Worm (Caenorhabditis elegans) whole organism, early embryonic: ENCODE measurements around the gene alh-3.

ENCODE experiments used
- B0310.2 ChIP-seq: sonication (generic microtip); optimal IDR thresholded peaks from 2 replicates; lab custom pipeline; 2016; ENCODE audit warnings: mild to moderate bottlenecking, missing genetic modification characterization, missing compliant biosample characterization
- F13C5.2 ChIP-seq: sonication (generic microtip); optimal IDR thresholded peaks from 2 replicates; lab custom pipeline; 2017; ENCODE audit warnings: mild to moderate bottlenecking, missing genetic modification characterization, inconsistent platforms, missing compliant biosample characterization
- aly-1 ChIP-seq: sonication (generic microtip); optimal IDR thresholded peaks from 2 replicates; lab custom pipeline; 2016; ENCODE audit warnings: missing genetic modification characterization, missing compliant biosample characterization
- ama-1 ChIP-seq: fragments of 150-350 bp; optimal IDR thresholded peaks from 2 replicates; lab custom pipeline; 2014
- ceh-13 ChIP-seq: fragments of 200-800 bp; sonication (Bioruptor generic); optimal IDR thresholded peaks from 2 replicates; lab custom pipeline; 2018; ENCODE audit warnings: mild to moderate bottlenecking, missing genetic modification characterization, missing compliant biosample characterization
- ceh-36 ChIP-seq: sonication (generic microtip); optimal IDR thresholded peaks from 2 replicates; lab custom pipeline; 2016; ENCODE audit warnings: missing genetic modification characterization, inconsistent platforms, missing compliant biosample characterization
- ets-7 ChIP-seq: sonication (generic microtip); optimal IDR thresholded peaks from 2 replicates; lab custom pipeline; 2016; ENCODE audit warnings: missing genotype, missing genetic modification characterization, missing compliant biosample characterization
- flt-1 ChIP-seq: fragments of 200-800 bp; sonication (Bioruptor generic); IDR thresholded peaks from 2 replicates; pipeline ENCODE4 v1.3.6; 2022; ENCODE audit warnings: missing genetic modification characterization, missing compliant biosample characterization
- hmbx-1 ChIP-seq: sonication (generic microtip); optimal IDR thresholded peaks from 2 replicates; lab custom pipeline; 2016; ENCODE audit warnings: mild to moderate bottlenecking, missing genetic modification characterization, missing compliant biosample characterization
- hmg-4 ChIP-seq: fragments of 200-800 bp; sonication (Bioruptor generic); optimal IDR thresholded peaks from 2 replicates; lab custom pipeline; 2018; ENCODE audit warnings: mild to moderate bottlenecking, missing genetic modification characterization, missing compliant biosample characterization
- hnd-1 ChIP-seq: sonication (generic microtip); optimal IDR thresholded peaks from 2 replicates; lab custom pipeline; 2016; ENCODE audit warnings: missing genetic modification characterization, missing compliant biosample characterization
- pes-1 ChIP-seq: fragments of 200-800 bp; sonication (Bioruptor generic); IDR thresholded peaks from 2 replicates; pipeline ENCODE4 v1.3.6; 2022; ENCODE audit warnings: missing genetic modification reagents, missing genetic modification characterization, missing compliant biosample characterization
- scrt-1 ChIP-seq: fragments of 200-800 bp; sonication (Bioruptor generic); IDR thresholded peaks from 2 replicates; pipeline ENCODE4 v1.3.6; 2022; ENCODE audit warnings: missing genetic modification characterization, missing compliant biosample characterization
- sea-1 ChIP-seq: fragments of 200-800 bp; sonication (Bioruptor generic); conservative IDR thresholded peaks from 2 replicates; pipeline ENCODE4 v1.3.6; 2022; ENCODE audit warnings: missing genetic modification characterization, missing compliant biosample characterization
- tbx-11 ChIP-seq: fragments of 200-800 bp; sonication (Bioruptor generic); IDR thresholded peaks from 2 replicates; pipeline ENCODE4 v1.3.6; 2022; ENCODE audit warnings: missing genetic modification characterization, missing compliant biosample characterization
- tbx-37 ChIP-seq: fragments of 200-800 bp; sonication (Bioruptor generic); conservative IDR thresholded peaks from 2 replicates; pipeline ENCODE4 v1.3.6; 2022; ENCODE audit warnings: missing genetic modification reagents, missing genetic modification characterization, missing compliant biosample characterization
- tra-4 ChIP-seq: sonication (generic microtip); optimal IDR thresholded peaks from 2 replicates; lab custom pipeline; 2017; ENCODE audit warnings: missing genetic modification characterization, missing compliant biosample characterization

The alh-3 gene

DNA sequence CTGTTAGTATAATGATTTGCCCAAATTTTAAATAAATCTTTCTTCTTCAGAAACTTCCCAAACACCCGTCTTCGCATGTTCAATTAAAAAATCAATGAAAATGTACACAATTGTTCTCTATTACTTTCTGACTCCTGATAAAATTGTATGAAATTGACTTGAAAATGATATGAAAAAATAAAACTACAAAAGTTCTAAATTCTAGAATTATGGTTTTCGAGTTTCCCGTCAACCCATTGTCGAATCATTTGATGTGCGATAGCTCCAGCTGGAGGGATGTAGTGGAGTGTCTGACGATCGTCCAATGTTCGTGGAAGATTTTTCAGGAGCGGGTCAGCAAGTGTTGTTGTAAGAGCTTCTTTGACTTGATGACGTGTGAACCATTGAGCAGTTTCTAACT, 12.5 kb upstream of the alh-3 start:
- TF ChIP-seq hmg-4 (no peak), hnd-1 (tag; lab: Kevin White, UChicago) (no peak), tra-4 (tag; lab: Kevin White, UChicago) (no peak), flt-1 (GFP tag; lab: Robert Waterston, UW) (no peak), tbx-11 (GFP tag; lab: Robert Waterston, UW) (no peak), F13C5.2 (tag; lab: Kevin White, UChicago) (no peak), aly-1 (tag; lab: Kevin White, UChicago) (no peak), ets-7 (tag; lab: Kevin White, UChicago) (no peak), ceh-36 (no peak), scrt-1 (no peak), pes-1 (no peak), hmbx-1 (tag; lab: Kevin White, UChicago) (no peak), tbx-37 (GFP tag; lab: Robert Waterston, UW) (no peak), B0310.2 (tag; lab: Kevin White, UChicago) (no peak), ceh-13 (no peak)

DNA sequence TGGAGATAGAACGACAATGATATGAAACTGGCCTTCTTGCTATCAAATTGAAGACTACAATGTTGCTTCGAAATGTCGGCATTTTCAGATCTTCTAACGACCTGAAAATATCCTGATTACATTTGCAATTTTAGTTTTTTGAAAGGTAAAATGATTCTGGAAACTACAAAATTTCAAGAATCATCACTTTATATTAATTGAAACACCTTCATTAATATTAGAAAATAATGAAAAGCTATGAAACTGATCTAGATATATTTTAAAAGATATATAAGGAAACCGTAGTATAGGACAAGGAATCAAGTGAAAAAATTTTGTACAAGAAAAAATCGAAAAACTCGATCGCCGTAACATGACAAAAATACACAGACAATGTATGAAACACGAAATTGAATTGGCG, 10.5 kb upstream of the alh-3 start, which contains the start of gene ndx-9:
TSS of gene ndx-9 (minus strand) at position 101 of the 400 bp plus-strand sequence.
- TF ChIP-seq hnd-1 (tag; lab: Kevin White, UChicago): no peak
- TF ChIP-seq tbx-37 (GFP tag; lab: Robert Waterston, UW): no peak
- TF ChIP-seq ceh-36: no peak
- no peak for TF ChIP-seq ama-1 (lab: Kevin White, UChicago)
- TF ChIP-seq tra-4 (tag; lab: Kevin White, UChicago): no peak
- no peak for TF ChIP-seq aly-1 (tag; lab: Kevin White, UChicago)
- no peak for TF ChIP-seq ceh-13
- no peak for TF ChIP-seq pes-1
- no peak for TF ChIP-seq flt-1 (GFP tag; lab: Robert Waterston, UW)
- no peak for TF ChIP-seq sea-1 (GFP tag; lab: Robert Waterston, UW)
- TF ChIP-seq scrt-1: no peak
- no peak for TF ChIP-seq tbx-11 (GFP tag; lab: Robert Waterston, UW)
- no peak for TF ChIP-seq B0310.2 (tag; lab: Kevin White, UChicago)
- no peak for TF ChIP-seq ets-7 (tag; lab: Kevin White, UChicago)
- no peak for TF ChIP-seq F13C5.2 (tag; lab: Kevin White, UChicago)
- no peak for TF ChIP-seq hmg-4
- TF ChIP-seq hmbx-1 (tag; lab: Kevin White, UChicago): no peak

DNA sequence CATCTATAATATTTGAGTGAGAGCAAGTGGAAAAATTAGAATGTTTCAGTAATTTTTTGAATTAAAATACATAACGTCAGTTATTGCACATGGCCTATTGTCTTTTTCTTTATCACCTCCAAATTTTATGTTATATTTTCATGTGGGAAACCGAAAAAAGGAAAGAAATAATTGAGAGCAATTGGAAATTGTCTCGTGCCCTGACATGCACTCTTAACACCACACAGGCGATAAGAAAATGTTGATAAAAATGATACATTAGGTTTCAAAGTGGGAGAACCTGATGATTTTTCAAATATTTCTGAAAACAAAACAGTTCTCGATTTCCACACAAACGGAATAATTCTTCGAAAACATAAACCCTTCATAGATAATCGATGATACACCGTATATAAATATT, 6.5 kb upstream of the alh-3 start, which contains the start of gene F13H10.3:
TSS of gene F13H10.3 (minus strand) at position 73 of the 400 bp plus-strand sequence.
- TF ChIP-seq flt-1 (GFP tag; lab: Robert Waterston, UW): no peak
- no peak for TF ChIP-seq hmg-4
- no peak for TF ChIP-seq tbx-11 (GFP tag; lab: Robert Waterston, UW)
- TF ChIP-seq tra-4 (tag; lab: Kevin White, UChicago): no peak
- no peak for TF ChIP-seq ceh-13
- no peak for TF ChIP-seq B0310.2 (tag; lab: Kevin White, UChicago)
- TF ChIP-seq hnd-1 (tag; lab: Kevin White, UChicago): no peak
- TF ChIP-seq hmbx-1 (tag; lab: Kevin White, UChicago): no peak
- no peak for TF ChIP-seq sea-1 (GFP tag; lab: Robert Waterston, UW)
- no peak for TF ChIP-seq F13C5.2 (tag; lab: Kevin White, UChicago)
- no peak for TF ChIP-seq ets-7 (tag; lab: Kevin White, UChicago)
- no peak for TF ChIP-seq ama-1 (lab: Kevin White, UChicago)
- no peak for TF ChIP-seq scrt-1
- no peak for TF ChIP-seq ceh-36
- no peak for TF ChIP-seq tbx-37 (GFP tag; lab: Robert Waterston, UW)

DNA sequence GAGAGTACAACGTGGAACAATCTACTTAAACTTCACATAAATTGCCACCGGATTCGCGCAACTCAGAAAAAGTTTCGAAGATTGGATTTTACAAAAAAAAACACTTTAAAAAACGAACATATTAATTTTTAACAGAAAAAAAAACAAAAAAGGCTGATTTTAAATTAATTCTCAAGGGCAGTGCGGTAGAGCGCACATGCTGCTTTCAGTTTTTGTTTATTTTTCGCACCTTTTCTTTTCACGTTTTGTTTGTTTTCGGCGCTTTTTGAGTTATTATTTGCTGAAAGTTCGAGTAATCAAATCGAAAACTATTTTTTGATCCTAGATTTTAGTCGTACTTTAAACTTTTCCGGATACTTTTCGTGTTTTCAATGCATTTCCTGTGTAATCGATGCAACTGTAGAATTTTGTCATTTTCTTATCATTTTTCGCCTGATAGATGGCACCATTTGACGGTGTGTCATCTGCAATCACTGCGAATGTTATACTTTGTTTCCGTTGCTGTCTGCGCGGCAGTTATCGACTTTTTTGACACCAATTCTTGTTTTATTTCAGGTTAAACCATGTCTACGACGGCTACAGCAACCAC, 2.3 kb upstream of the alh-3 start, which contains the start of gene F13H10.8:
TSS of gene F13H10.8 (plus strand) at position 556 of the 589 bp plus-strand sequence.
- TF ChIP-seq hnd-1 (tag; lab: Kevin White, UChicago): no peak
- TF ChIP-seq F13C5.2 (tag; lab: Kevin White, UChicago): peak; percentile 12

DNA sequence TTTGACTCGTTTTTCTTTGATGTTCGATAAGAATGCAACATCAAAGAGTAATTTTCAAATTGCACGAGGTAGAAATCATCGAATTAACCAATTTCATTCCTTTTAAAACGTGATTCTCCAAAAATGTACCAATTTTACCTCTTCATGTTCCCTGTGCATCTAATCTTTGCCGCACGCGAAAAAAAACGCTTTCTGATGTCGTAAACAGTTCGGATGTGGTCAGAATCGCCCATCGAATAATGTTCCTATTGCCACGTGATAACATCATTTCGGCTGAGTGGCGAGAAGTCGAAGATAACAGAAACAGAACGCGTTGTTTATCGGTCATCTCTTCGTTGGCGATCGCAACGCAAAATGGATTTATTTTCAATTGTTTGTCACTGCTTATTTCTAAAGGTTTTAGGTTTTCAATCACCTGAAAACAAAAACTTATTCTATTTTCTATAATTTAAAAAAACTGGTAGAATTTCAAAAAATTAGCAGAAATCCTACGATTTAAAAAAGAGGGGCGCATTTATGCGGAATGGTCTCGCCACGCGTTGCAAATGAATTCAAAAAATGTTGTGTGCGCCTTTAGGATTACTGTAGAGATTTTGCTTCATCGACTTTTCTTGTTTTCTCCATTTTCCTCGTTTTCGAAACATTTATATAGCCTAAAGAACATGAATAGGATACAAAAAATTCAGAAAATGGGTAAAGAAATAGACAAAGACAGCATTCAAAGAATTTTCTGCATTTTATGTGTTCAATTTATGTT, 713 bp upstream of the alh-3 start, which contains the start of gene mogs-1:
TSS of gene mogs-1 (minus strand) at position 417 of the 757 bp plus-strand sequence.
- no peak for TF ChIP-seq scrt-1

DNA sequence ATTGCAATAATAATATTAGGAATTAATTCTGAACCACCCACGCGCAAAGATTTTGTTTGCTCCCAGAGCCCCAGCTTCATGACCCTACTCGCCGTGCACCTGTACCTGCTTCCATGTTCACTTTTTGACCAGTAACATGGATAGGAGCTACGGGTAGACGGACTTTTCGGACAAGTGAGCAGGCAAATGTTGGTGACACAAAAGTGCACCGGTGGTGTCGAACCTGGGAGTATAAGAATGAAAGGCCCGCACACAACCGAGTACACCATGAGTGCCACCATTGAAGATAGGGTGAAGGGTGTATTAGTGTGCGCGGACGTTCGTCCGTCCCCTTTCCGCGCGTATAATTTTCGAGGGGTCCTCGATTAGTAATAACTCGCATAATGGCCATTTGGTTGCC, 3.5 kb downstream of the alh-3 start:
- peak; percentile 98 for TF ChIP-seq ceh-13
- TF ChIP-seq flt-1 (GFP tag; lab: Robert Waterston, UW): peak; percentile 100
- peak; percentile 99 for TF ChIP-seq tbx-11 (GFP tag; lab: Robert Waterston, UW)
- peak; percentile 99 for TF ChIP-seq B0310.2 (tag; lab: Kevin White, UChicago)
- TF ChIP-seq sea-1 (GFP tag; lab: Robert Waterston, UW): peak; percentile 99
- TF ChIP-seq hnd-1 (tag; lab: Kevin White, UChicago): peak; percentile 96
- peak; percentile 99 for TF ChIP-seq tbx-37 (GFP tag; lab: Robert Waterston, UW)
- TF ChIP-seq pes-1: peak; percentile 99
- peak; percentile 100 for TF ChIP-seq hmg-4
- TF ChIP-seq ama-1 (lab: Kevin White, UChicago): peak; percentile 92
- peak; percentile 99 for TF ChIP-seq tra-4 (tag; lab: Kevin White, UChicago)
- TF ChIP-seq ceh-36: peak; percentile 98
- TF ChIP-seq hmbx-1 (tag; lab: Kevin White, UChicago): peak; percentile 93
- TF ChIP-seq aly-1 (tag; lab: Kevin White, UChicago): peak; percentile 100
- peak; percentile 96 for TF ChIP-seq ets-7 (tag; lab: Kevin White, UChicago)
- TF ChIP-seq scrt-1: peak; percentile 99
- TF ChIP-seq F13C5.2 (tag; lab: Kevin White, UChicago): peak; percentile 99

DNA sequence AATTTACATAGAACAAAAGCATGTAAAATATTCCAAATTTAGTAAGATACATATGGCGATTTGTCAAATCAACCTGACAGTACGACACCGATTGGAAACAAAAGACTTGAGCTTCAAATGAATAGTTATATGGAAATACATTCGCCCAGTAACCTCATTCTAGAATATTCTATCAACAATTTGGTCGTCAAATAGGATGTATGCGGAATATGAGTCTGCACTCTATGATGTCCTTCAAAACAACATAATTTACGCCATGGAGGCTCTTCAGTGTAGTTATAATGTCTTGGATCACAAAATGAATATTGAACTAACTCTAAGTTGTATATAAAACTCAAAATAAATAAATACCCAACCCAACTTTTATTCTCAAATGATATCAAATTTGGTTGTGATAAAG, 4.2 kb downstream of the alh-3 start:
- TF ChIP-seq pes-1 (no peak), tbx-37 (GFP tag; lab: Robert Waterston, UW) (0 out of 2 replicates have a peak, but pooled peaks have one; percentile 10), aly-1 (tag; lab: Kevin White, UChicago) (no peak), ceh-36 (no peak), ets-7 (tag; lab: Kevin White, UChicago) (no peak), sea-1 (GFP tag; lab: Robert Waterston, UW) (no peak)
